Worm (Caenorhabditis elegans) whole organism, L1 larva: ENCODE measurements around the gene ZK682.7.
A peak's percentile ranks its signal among the peaks of the same experiment; 100 is the strongest.

ENCODE experiments used
- C04F5.9 ChIP-seq: sonication (generic microtip); optimal IDR thresholded peaks from 2 replicates; lab custom pipeline; 2016; ENCODE audit warnings: missing genetic modification characterization, missing compliant biosample characterization
- C16A3.4 ChIP-seq: fragments of 150-350 bp; optimal IDR thresholded peaks from 2 replicates; lab custom pipeline; 2014; ENCODE audit warnings: missing biosample characterization, missing genetic modification characterization
- aha-1 ChIP-seq: fragments of 150-350 bp; optimal IDR thresholded peaks from 2 replicates; lab custom pipeline; 2014; ENCODE audit warnings: missing biosample characterization, missing genetic modification characterization
- aly-2 ChIP-seq: fragments of 150-350 bp; optimal IDR thresholded peaks from 2 replicates; lab custom pipeline; 2014; ENCODE audit warnings: missing biosample characterization, missing genetic modification characterization
- blmp-1 ChIP-seq: fragments of 150-350 bp; optimal IDR thresholded peaks from 2 replicates; lab custom pipeline; 2014; ENCODE audit warnings: missing biosample characterization, missing genetic modification characterization
- ceh-8 ChIP-seq: fragments of 200-800 bp; sonication (Bioruptor generic); optimal IDR thresholded peaks from 2 replicates; lab custom pipeline; 2018; ENCODE audit warnings: mild to moderate bottlenecking, missing genetic modification characterization, moderate library complexity, missing compliant biosample characterization
- ceh-82 ChIP-seq, 3 experiments: fragments of 150-350 bp in 1 of 3; sonication (generic microtip) in 2 of 3; optimal IDR thresholded peaks; 2 replicates each; lab custom pipeline; 2014 to 2017; ENCODE audit warnings: missing biosample characterization in 3 of 3, missing genetic modification characterization in 3 of 3
- ces-1 ChIP-seq: fragments of 150-350 bp; optimal IDR thresholded peaks from 2 replicates; lab custom pipeline; 2014; ENCODE audit warnings: missing biosample characterization, missing genetic modification reagents, missing genetic modification characterization
- dpl-1 ChIP-seq, 3 experiments: fragments of 150-350 bp in 2 of 3; sonication (generic microtip) in 1 of 3; optimal IDR thresholded peaks; 2 replicates each; lab custom pipeline; 2014 to 2017; ENCODE audit warnings: missing biosample characterization in 3 of 3, missing genetic modification characterization in 3 of 3, missing genetic modification reagents in 3 of 3
- dsc-1 ChIP-seq: sonication (generic microtip); optimal IDR thresholded peaks from 2 replicates; lab custom pipeline; 2016; ENCODE audit warnings: mild to moderate bottlenecking, missing genetic modification characterization, missing compliant biosample characterization
- efl-1 ChIP-seq, 4 experiments: fragments of 150-350 bp; optimal IDR thresholded peaks in 3 of 4; peaks in 1 of 4; 1 replicate in 1 of 4; 2 replicates in 3 of 4; lab custom pipeline; 2014; ENCODE audit warnings: missing biosample characterization in 2 of 4, missing genetic modification characterization in 2 of 4, missing genetic modification reagents in 2 of 4
- efl-3 ChIP-seq: fragments of 200-800 bp; sonication (Bioruptor generic); optimal IDR thresholded peaks from 2 replicates; lab custom pipeline; 2018; ENCODE audit warnings: mild to moderate bottlenecking, missing genetic modification characterization, missing compliant biosample characterization
- elt-2 ChIP-seq: sonication (generic microtip); optimal IDR thresholded peaks from 2 replicates; lab custom pipeline; 2016; ENCODE audit warnings: missing genetic modification characterization, mild to moderate bottlenecking, inconsistent platforms, missing compliant biosample characterization, missing genetic modification reagents
- fkh-4 ChIP-seq: sonication (generic microtip); optimal IDR thresholded peaks from 2 replicates; lab custom pipeline; 2016; ENCODE audit warnings: missing compliant biosample characterization, missing genetic modification characterization, borderline replicate concordance
- fkh-8 ChIP-seq: sonication (generic microtip); optimal IDR thresholded peaks from 2 replicates; lab custom pipeline; 2016; ENCODE audit warnings: mild to moderate bottlenecking, missing genetic modification characterization, missing compliant biosample characterization
- fos-1 ChIP-seq: fragments of 150-350 bp; optimal IDR thresholded peaks from 2 replicates; lab custom pipeline; 2014; ENCODE audit warnings: missing biosample characterization, missing genetic modification characterization
- hlh-4 ChIP-seq: sonication (generic microtip); optimal IDR thresholded peaks from 2 replicates; lab custom pipeline; 2016; ENCODE audit warnings: mild to moderate bottlenecking, missing genetic modification characterization, missing compliant biosample characterization
- isw-1 ChIP-seq: fragments of 200-800 bp; sonication (Bioruptor generic); IDR thresholded peaks from 2 replicates; pipeline ENCODE4 v1.3.6; 2022; ENCODE audit warnings: missing genetic modification characterization, missing compliant biosample characterization
- lin-14 ChIP-seq: fragments of 200-800 bp; sonication (Bioruptor generic); optimal IDR thresholded peaks from 2 replicates; lab custom pipeline; 2018; ENCODE audit warnings: mild to moderate bottlenecking, missing genetic modification characterization, moderate library complexity, missing compliant biosample characterization
- lin-35 ChIP-seq, 2 experiments: fragments of 150-350 bp; optimal IDR thresholded peaks; 2 replicates each; lab custom pipeline; 2014; ENCODE audit warnings: missing biosample characterization in 2 of 2, missing genetic modification characterization in 2 of 2, missing genetic modification reagents in 2 of 2
- lin-39 ChIP-seq: fragments of 150-350 bp; optimal IDR thresholded peaks from 2 replicates; lab custom pipeline; 2014; ENCODE audit warnings: missing biosample characterization, missing genetic modification reagents, missing genetic modification characterization
- lir-3 ChIP-seq: sonication (generic microtip); optimal IDR thresholded peaks from 2 replicates; lab custom pipeline; 2016; ENCODE audit warnings: mild to moderate bottlenecking, missing genetic modification characterization, moderate library complexity, missing compliant biosample characterization; ENCODE audit not compliant: poor library complexity
- mdl-1 ChIP-seq, 2 experiments: fragments of 150-350 bp; optimal IDR thresholded peaks; 2 replicates each; lab custom pipeline; 2014 to 2017; ENCODE audit warnings: missing biosample characterization in 2 of 2, missing genetic modification characterization in 2 of 2, inconsistent platforms in 1 of 2
- mep-1 ChIP-seq: fragments of 150-350 bp; optimal IDR thresholded peaks from 2 replicates; lab custom pipeline; 2014; ENCODE audit warnings: missing biosample characterization, missing genetic modification characterization
- nhr-12 ChIP-seq: sonication (generic microtip); optimal IDR thresholded peaks from 2 replicates; lab custom pipeline; 2017; ENCODE audit warnings: missing biosample characterization, missing genetic modification characterization
- nhr-19 ChIP-seq: fragments of 200-800 bp; sonication (Bioruptor generic); conservative IDR thresholded peaks from 2 replicates; pipeline ENCODE4 v1.3.6; 2022; ENCODE audit warnings: missing genetic modification characterization, missing compliant biosample characterization
- nhr-20 ChIP-seq: sonication (generic microtip); optimal IDR thresholded peaks from 2 replicates; lab custom pipeline; 2016; ENCODE audit warnings: mild to moderate bottlenecking, missing genetic modification characterization, missing compliant biosample characterization
- nhr-237 ChIP-seq: fragments of 150-350 bp; optimal IDR thresholded peaks from 2 replicates; lab custom pipeline; 2014; ENCODE audit warnings: missing biosample characterization, missing genetic modification characterization
- nhr-47 ChIP-seq: sonication (generic microtip); optimal IDR thresholded peaks from 2 replicates; lab custom pipeline; 2016; ENCODE audit warnings: mild to moderate bottlenecking, missing genetic modification characterization, moderate library complexity, missing compliant biosample characterization
- nhr-71 ChIP-seq: sonication (generic microtip); optimal IDR thresholded peaks from 2 replicates; lab custom pipeline; 2016; ENCODE audit warnings: mild to moderate bottlenecking, missing genetic modification characterization, moderate library complexity, missing compliant biosample characterization
- nhr-76 ChIP-seq: sonication (generic microtip); optimal IDR thresholded peaks from 2 replicates; lab custom pipeline; 2017; ENCODE audit warnings: missing biosample characterization, missing genetic modification characterization
- nhr-90 ChIP-seq: sonication (generic microtip); optimal IDR thresholded peaks from 2 replicates; lab custom pipeline; 2016; ENCODE audit warnings: mild to moderate bottlenecking, missing genetic modification characterization, missing compliant biosample characterization; ENCODE audit not compliant: poor library complexity
- pax-3 ChIP-seq: fragments of 200-800 bp; sonication (Bioruptor generic); optimal IDR thresholded peaks from 2 replicates; lab custom pipeline; 2018; ENCODE audit warnings: mild to moderate bottlenecking, missing genetic modification characterization, moderate library complexity, missing compliant biosample characterization
- pqm-1 ChIP-seq: sonication (generic microtip); optimal IDR thresholded peaks from 3 replicates; lab custom pipeline; 2017; ENCODE audit warnings: missing biosample characterization, missing genetic modification characterization
- rnt-1 ChIP-seq: sonication (generic microtip); optimal IDR thresholded peaks from 2 replicates; lab custom pipeline; 2016; ENCODE audit warnings: mild to moderate bottlenecking, missing genetic modification characterization, moderate library complexity, missing compliant biosample characterization
- snu-23 ChIP-seq: sonication (generic microtip); optimal IDR thresholded peaks from 2 replicates; lab custom pipeline; 2016; ENCODE audit warnings: missing genetic modification characterization, missing compliant biosample characterization
- sox-4 ChIP-seq: sonication (generic microtip); optimal IDR thresholded peaks from 2 replicates; lab custom pipeline; 2016; ENCODE audit warnings: missing genetic modification characterization, missing compliant biosample characterization
- swsn-7 ChIP-seq: sonication (generic microtip); optimal IDR thresholded peaks from 2 replicates; lab custom pipeline; 2016; ENCODE audit warnings: missing genetic modification characterization, missing compliant biosample characterization
- unc-86 ChIP-seq: sonication (generic microtip); optimal IDR thresholded peaks from 2 replicates; lab custom pipeline; 2016; ENCODE audit warnings: missing genetic modification characterization, missing compliant biosample characterization
- unc-98 ChIP-seq: fragments of 200-800 bp; sonication (Bioruptor generic); IDR thresholded peaks from 2 replicates; pipeline ENCODE4 v1.3.6; 2022; ENCODE audit warnings: missing genetic modification characterization, missing compliant biosample characterization
- xbp-1 ChIP-seq: sonication (generic microtip); optimal IDR thresholded peaks from 2 replicates; lab custom pipeline; 2016; ENCODE audit warnings: missing genetic modification characterization, missing compliant biosample characterization
- zag-1 ChIP-seq: fragments of 150-350 bp; optimal IDR thresholded peaks from 2 replicates; lab custom pipeline; 2014; ENCODE audit warnings: missing biosample characterization, missing genetic modification characterization
- ztf-4 ChIP-seq: fragments of 150-350 bp; optimal IDR thresholded peaks from 2 replicates; lab custom pipeline; 2014; ENCODE audit warnings: missing biosample characterization, missing genetic modification characterization

The ZK682.7 gene

ce11 chrV:9261492-9261891 is 30.5 kb downstream of the ZK682.7 start, which contains the start of gene nhr-36:
nhr-36 (minus strand) TSS chrV:9261592.
- TF ChIP-seq fkh-8 (peak; percentile 24), mdl-1 (tag; optimal IDR thresholded peaks at IDR 0.05; lab: Kevin White, UChicago) (no peak), nhr-47 (tag; lab: Kevin White, UChicago) (peak; percentile 32), nhr-71 (peak; percentile 36)

ce11 chrV:9260411-9260810 is 31.6 kb downstream of the ZK682.7 start:
- TF ChIP-seq aha-1 (tag; lab: Kevin White, UChicago) (no peak), pax-3 (tag; lab: Kevin White, UChicago) (peak; percentile 60), sox-4 (tag; lab: Kevin White, UChicago) (peak; percentile 68), aly-2 (tag; lab: Kevin White, UChicago) (no peak), nhr-90 (tag; lab: Kevin White, UChicago) (no peak), nhr-71 (peak; percentile 80), ces-1 (GFP tag; lab: Kevin White, UChicago) (no peak), swsn-7 (tag; lab: Kevin White, UChicago) (peak; percentile 12), elt-2 (tag; lab: Kevin White, UChicago) (no peak), nhr-47 (tag; lab: Kevin White, UChicago) (peak; percentile 43), efl-3 (GFP tag; lab: Kevin White, UChicago) (no peak), ceh-82 (tag; optimal IDR thresholded peaks at IDR 0.05; lab: Kevin White, UChicago) (no peak), mdl-1 (tag; optimal IDR thresholded peaks at IDR 0.05; lab: Kevin White, UChicago) (no peak), nhr-12 (tag; lab: Kevin White, UChicago) (no peak), fos-1 (tag; lab: Kevin White, UChicago) (no peak), zag-1 (tag; lab: Kevin White, UChicago) (no peak), isw-1 (GFP tag; lab: Robert Waterston, UW) (no peak), nhr-237 (tag; lab: Kevin White, UChicago) (no peak), C04F5.9 (tag; lab: Kevin White, UChicago) (no peak), ztf-4 (tag; lab: Kevin White, UChicago) (no peak), pqm-1 (tag; lab: Kevin White, UChicago) (no peak), hlh-4 (tag; lab: Kevin White, UChicago) (peak; percentile 58), xbp-1 (tag; lab: Kevin White, UChicago) (no peak), snu-23 (no peak), nhr-19 (GFP tag; lab: Robert Waterston, UW) (no peak), fkh-8 (peak; percentile 84), unc-98 (GFP tag; lab: Robert Waterston, UW) (no peak), lir-3 (no peak), blmp-1 (tag; lab: Kevin White, UChicago) (no peak), nhr-76 (tag; lab: Kevin White, UChicago) (no peak), dsc-1 (tag; lab: Kevin White, UChicago) (peak; percentile 73), efl-1 (optimal IDR thresholded peaks at IDR 0.05; lab: Kevin White, UChicago) (no peak), efl-1 (GFP tag; optimal IDR thresholded peaks at IDR 0.05 in 1 of 2; lab: Kevin White, UChicago) (no peak), mep-1 (tag; lab: Kevin White, UChicago) (no peak)

- TF ChIP-seq snu-23 (no peak), xbp-1 (tag; lab: Kevin White, UChicago) (no peak), unc-86 (tag; lab: Kevin White, UChicago) (no peak), dpl-1 (GFP tag; optimal IDR thresholded peaks at IDR 0.05; lab: Kevin White, UChicago) (no peak), C16A3.4 (tag; lab: Kevin White, UChicago) (no peak)
Observed at ce11 chrV:9257467-9257866, 34.5 kb downstream of the ZK682.7 start, which contains the start of gene F07C3.16. F07C3.16 (minus strand) TSS chrV:9257567.

ce11 chrV:9255480-9255879 is 36.5 kb downstream of the ZK682.7 start:
- no peak for TF ChIP-seq efl-1 (optimal IDR thresholded peaks at IDR 0.05; lab: Kevin White, UChicago)
- TF ChIP-seq efl-1 (GFP tag; optimal IDR thresholded peaks at IDR 0.05 in 1 of 2; lab: Kevin White, UChicago), result peak in 1 of 2 experiments; percentile 81
- peak; percentile 72 for TF ChIP-seq elt-2 (tag; lab: Kevin White, UChicago)
- no peak for TF ChIP-seq fkh-4 (tag; lab: Kevin White, UChicago)
- no peak for TF ChIP-seq efl-3 (GFP tag; lab: Kevin White, UChicago)
- peak; percentile 36 for TF ChIP-seq nhr-20 (tag; lab: Kevin White, UChicago)
- no peak for TF ChIP-seq lin-39 (tag; lab: Kevin White, UChicago)
- no peak for TF ChIP-seq rnt-1 (tag; lab: Kevin White, UChicago)
- no peak for TF ChIP-seq ceh-8 (GFP tag; lab: Kevin White, UChicago)
- peak in 1 of 2 experiments; percentile 16 for TF ChIP-seq lin-35 (GFP tag; optimal IDR thresholded peaks at IDR 0.05; lab: Kevin White, UChicago)
- TF ChIP-seq lin-14 (GFP tag; lab: Kevin White, UChicago), result peak; percentile 37
